Worm (Caenorhabditis elegans) whole organism, L4/young adult: Measurements from ENCODE around the gene srh-265.

ENCODE experiments used
- W03F9.2 ChIP-seq: fragments of 150-350 bp; optimal IDR thresholded peaks from 2 replicates; lab custom pipeline; 2014; ENCODE audit warnings: missing biosample characterization, missing genetic modification characterization
- dao-5 ChIP-seq: sonication (generic microtip); optimal IDR thresholded peaks from 2 replicates; lab custom pipeline; 2016; ENCODE audit warnings: missing genotype, missing genetic modification characterization, moderate library complexity, missing compliant biosample characterization
- him-1 ChIP-seq: sonication (generic microtip); optimal IDR thresholded peaks from 2 replicates; lab custom pipeline; 2016; ENCODE audit warnings: missing genotype, missing genetic modification reagents, missing genetic modification characterization, missing compliant biosample characterization

DNA sequence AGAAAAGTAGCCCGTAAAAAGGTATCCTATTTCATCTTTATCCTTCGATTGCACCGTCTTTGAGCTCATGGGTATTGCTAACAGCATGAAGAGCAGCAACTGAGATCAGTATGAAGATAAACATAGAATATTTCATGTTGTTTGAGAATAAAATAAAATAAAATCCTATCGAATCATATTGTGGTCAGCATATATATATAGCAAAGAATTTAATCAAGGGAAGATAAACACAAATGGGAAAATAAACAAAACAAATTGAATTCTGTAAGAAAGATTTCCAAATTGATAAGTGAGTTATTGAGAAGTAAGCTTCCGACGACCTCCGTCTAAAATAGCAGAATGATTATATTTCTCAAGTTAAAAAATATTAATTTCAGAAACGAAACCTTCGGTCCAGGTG is 27.7 kb downstream of the srh-265 start, which contains the start of gene T26H5.10:
- TF ChIP-seq dao-5 (tag; lab: Kevin White, UChicago) (no peak), him-1 (no peak), W03F9.2 (no peak)
